Worm (Caenorhabditis elegans) whole organism, mixed stage, embryonic: Measurements from ENCODE around the gene ttll-12.

Experiments
- ces-1 ChIP-seq: fragments of 150-350 bp; optimal IDR thresholded peaks from 2 replicates; lab custom pipeline; 2014; ENCODE audit warnings: missing biosample characterization, missing genetic modification reagents, missing genetic modification characterization
- nhr-12 ChIP-seq: fragments of 150-350 bp; optimal IDR thresholded peaks from 2 replicates; lab custom pipeline; 2014; ENCODE audit warnings: missing biosample characterization, missing genetic modification characterization
- nhr-237 ChIP-seq: fragments of 150-350 bp; optimal IDR thresholded peaks from 2 replicates; lab custom pipeline; 2014; ENCODE audit warnings: missing biosample characterization, missing genetic modification characterization
- sem-2 ChIP-seq: fragments of 200-800 bp; sonication (Bioruptor generic); optimal IDR thresholded peaks from 2 replicates; lab custom pipeline; 2018; ENCODE audit warnings: mild to moderate bottlenecking, missing genetic modification characterization, missing compliant biosample characterization
- sptf-1 ChIP-seq: sonication (generic microtip); optimal IDR thresholded peaks from 2 replicates; lab custom pipeline; 2017; ENCODE audit warnings: mild to moderate bottlenecking, missing genetic modification characterization, moderate library complexity, missing compliant biosample characterization
- unc-39 ChIP-seq: fragments of 150-350 bp; optimal IDR thresholded peaks from 2 replicates; lab custom pipeline; 2014; ENCODE audit warnings: missing biosample characterization, missing genetic modification characterization

DNA sequence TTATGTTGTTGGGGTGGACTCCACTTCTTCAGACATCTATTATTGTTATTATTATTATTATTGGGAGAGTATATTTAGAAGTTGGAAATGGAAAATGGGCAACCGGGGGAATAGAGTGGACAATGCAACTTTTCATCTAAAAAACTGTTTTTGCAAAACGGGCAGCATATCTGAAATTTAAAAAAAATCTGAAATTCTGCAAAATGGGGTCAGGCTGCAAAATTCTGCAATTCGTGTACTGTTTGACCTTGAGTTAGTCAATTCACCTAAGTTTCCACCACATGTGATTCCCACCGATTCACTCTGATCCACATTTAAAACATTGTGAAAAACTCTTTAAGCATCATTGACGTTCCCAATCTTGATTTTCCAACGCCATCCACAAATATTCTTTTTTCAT is 34.2 kb downstream of the ttll-12 start, which contains the start of gene C06C3.4:
- no peak for TF ChIP-seq sptf-1 (tag; lab: Kevin White, UChicago)
- no peak for TF ChIP-seq nhr-12 (tag; lab: Kevin White, UChicago)
- TF ChIP-seq ces-1, result no peak
- no peak for TF ChIP-seq unc-39 (tag; lab: Kevin White, UChicago)
- no peak for TF ChIP-seq sem-2 (GFP tag; lab: Kevin White, UChicago)
- TF ChIP-seq nhr-237 (tag; lab: Kevin White, UChicago), result no peak
